Fruit fly (Drosophila melanogaster) whole organism, embryonic: ENCODE results near the gene cort.

Experiments used
- B-H2 ChIP-seq: fragments of 200-800 bp; sonication (Bioruptor generic); optimal IDR thresholded peaks from 2 replicates; lab custom pipeline; 2018; ENCODE audit warnings: missing biosample characterization, mild to moderate bottlenecking, missing genetic modification characterization
- CG10147 ChIP-seq: fragments of 200-800 bp; sonication (Bioruptor generic); optimal IDR thresholded peaks from 2 replicates; lab custom pipeline; 2019; ENCODE audit warnings: missing biosample characterization, mild to moderate bottlenecking, missing genetic modification characterization, moderate library complexity
- CG10654 ChIP-seq: fragments of 200-800 bp; sonication (Bioruptor generic); optimal IDR thresholded peaks from 2 replicates; lab custom pipeline; 2016; ENCODE audit warnings: missing biosample characterization, missing genetic modification characterization
- CG12155 ChIP-seq: fragments of 200-800 bp; sonication (Bioruptor generic); optimal IDR thresholded peaks from 3 replicates; lab custom pipeline; 2016; ENCODE audit warnings: missing biosample characterization, missing genetic modification characterization
- CG14441 ChIP-seq: fragments of 200-800 bp; sonication (Bioruptor generic); IDR thresholded peaks from 2 replicates; pipeline ENCODE4 v1.3.6; 2022; ENCODE audit warnings: missing biosample characterization, missing genetic modification characterization
- CG2202 ChIP-seq: fragments of 200-800 bp; sonication (Bioruptor generic); optimal IDR thresholded peaks from 2 replicates; lab custom pipeline; 2018; ENCODE audit warnings: missing biosample characterization, mild to moderate bottlenecking, missing genetic modification characterization
- CG31365 ChIP-seq: fragments of 200-800 bp; sonication (Bioruptor generic); optimal IDR thresholded peaks from 2 replicates; lab custom pipeline; 2018; ENCODE audit warnings: missing biosample characterization, mild to moderate bottlenecking, missing genetic modification characterization
- CG3838 ChIP-seq: fragments of 200-800 bp; sonication (Bioruptor generic); optimal IDR thresholded peaks from 3 replicates; lab custom pipeline; 2016; ENCODE audit warnings: missing biosample characterization, missing genetic modification characterization
- CG42726 ChIP-seq: fragments of 200-800 bp; sonication (Bioruptor generic); IDR thresholded peaks from 2 replicates; pipeline ENCODE4 v1.3.6; 2022; ENCODE audit warnings: missing biosample characterization, missing genetic modification characterization; ENCODE audit not compliant: partially characterized antibody
- CG7271 ChIP-seq: fragments of 200-800 bp; sonication (Bioruptor generic); optimal IDR thresholded peaks from 2 replicates; lab custom pipeline; 2018; ENCODE audit warnings: missing biosample characterization, mild to moderate bottlenecking, missing genetic modification characterization, moderate library complexity
- CG8765 ChIP-seq: fragments of 200-800 bp; sonication (Bioruptor generic); IDR thresholded peaks from 2 replicates; pipeline ENCODE4 v1.3.6; 2022; ENCODE audit warnings: missing biosample characterization, missing genetic modification characterization
- Camta ChIP-seq: fragments of 200-800 bp; sonication (Bioruptor generic); optimal IDR thresholded peaks from 2 replicates; lab custom pipeline; 2016; ENCODE audit warnings: missing biosample characterization, missing genetic modification characterization
- D19B ChIP-seq: fragments of 200-800 bp; sonication (Bioruptor generic); optimal IDR thresholded peaks from 2 replicates; lab custom pipeline; 2017; ENCODE audit warnings: missing biosample characterization, mild to moderate bottlenecking, missing genetic modification characterization
- E2f1 ChIP-seq: fragments of 200-800 bp; sonication (Bioruptor generic); IDR thresholded peaks from 2 replicates; pipeline ENCODE4 v1.3.6; 2022; ENCODE audit warnings: missing biosample characterization, missing genetic modification characterization
- Eip74EF ChIP-seq, 2 experiments: fragments of 200-800 bp in 1 of 2; fragments of >200 bp in 1 of 2; sonication (Bioruptor generic) in 1 of 2; optimal IDR thresholded peaks; 2 replicates each; lab custom pipeline; 2017 to 2019; ENCODE audit warnings: missing biosample characterization in 2 of 2, missing genetic modification characterization in 2 of 2, mild to moderate bottlenecking in 1 of 2, moderate library complexity in 1 of 2
- HmgZ ChIP-seq: fragments of 200-800 bp; sonication (Bioruptor generic); optimal IDR thresholded peaks from 2 replicates; lab custom pipeline; 2018; ENCODE audit warnings: missing biosample characterization, mild to moderate bottlenecking, missing genetic modification characterization
- Jarid2 ChIP-seq: fragments of 200-800 bp; sonication (Bioruptor generic); optimal IDR thresholded peaks from 3 replicates; lab custom pipeline; 2017; ENCODE audit warnings: mild to moderate bottlenecking, missing biosample characterization, missing genetic modification reagents, missing genetic modification characterization
- NC2β ChIP-seq: fragments of 200-800 bp; sonication (Bioruptor generic); optimal IDR thresholded peaks from 2 replicates; lab custom pipeline; 2016; ENCODE audit warnings: missing biosample characterization, missing genetic modification characterization
- Sox102F ChIP-seq: fragments of 200-800 bp; sonication (Bioruptor generic); optimal IDR thresholded peaks from 2 replicates; lab custom pipeline; 2018; ENCODE audit warnings: missing biosample characterization, mild to moderate bottlenecking, missing genetic modification characterization, moderate library complexity
- ab ChIP-seq: fragments of 200-800 bp; sonication (Bioruptor generic); optimal IDR thresholded peaks from 2 replicates; lab custom pipeline; 2016; ENCODE audit warnings: missing biosample characterization, missing genetic modification characterization
- bbx ChIP-seq: fragments of 200-800 bp; sonication (Bioruptor generic); IDR thresholded peaks from 2 replicates; pipeline ENCODE4 v1.3.6; 2022; ENCODE audit warnings: missing biosample characterization, missing genetic modification characterization; ENCODE audit not compliant: partially characterized antibody
- btn ChIP-seq: fragments of 200-800 bp; sonication (Bioruptor generic); optimal IDR thresholded peaks from 2 replicates; lab custom pipeline; 2016; ENCODE audit warnings: missing biosample characterization, missing genetic modification characterization
- cato ChIP-seq: fragments of 200-800 bp; sonication (Bioruptor generic); optimal IDR thresholded peaks from 2 replicates; lab custom pipeline; 2016; ENCODE audit warnings: missing biosample characterization, missing genetic modification characterization, borderline replicate concordance
- chinmo ChIP-seq: fragments of 200-800 bp; sonication (Bioruptor generic); IDR thresholded peaks from 4 replicates; pipeline ENCODE4 v1.3.6; 2022; ENCODE audit warnings: missing biosample characterization, missing genetic modification characterization; ENCODE audit not compliant: partially characterized antibody
- corto ChIP-seq: fragments of 200-800 bp; sonication (Bioruptor generic); optimal IDR thresholded peaks from 2 replicates; lab custom pipeline; 2016; ENCODE audit warnings: missing biosample characterization, mild to moderate bottlenecking, missing genetic modification characterization, moderate library complexity
- dysf ChIP-seq: fragments of 200-800 bp; sonication (Bioruptor generic); IDR thresholded peaks from 3 replicates; pipeline ENCODE4 v1.3.6; 2022; ENCODE audit warnings: missing biosample characterization, missing genetic modification characterization
- esg ChIP-seq: fragments of 200-800 bp; sonication (Bioruptor generic); conservative IDR thresholded peaks from 2 replicates; pipeline ENCODE4 v1.3.6; 2022; ENCODE audit warnings: missing biosample characterization, missing genetic modification characterization
- eve ChIP-seq, 2 experiments: fragments of >200 bp; optimal IDR thresholded peaks; 2 replicates each; lab custom pipeline; 2017; ENCODE audit warnings: missing biosample characterization in 2 of 2, missing genetic modification characterization in 2 of 2
- exex ChIP-seq: fragments of 200-800 bp; sonication (Bioruptor generic); optimal IDR thresholded peaks from 4 replicates; lab custom pipeline; 2018; ENCODE audit warnings: missing biosample characterization, mild to moderate bottlenecking, missing genetic modification characterization, moderate library complexity
- ftz-f1 ChIP-seq: fragments of 200-800 bp; sonication (Bioruptor generic); optimal IDR thresholded peaks from 2 replicates; lab custom pipeline; 2016; ENCODE audit warnings: missing biosample characterization, missing genetic modification characterization
- grn ChIP-seq: fragments of 200-800 bp; sonication (Bioruptor generic); optimal IDR thresholded peaks from 3 replicates; lab custom pipeline; 2017; ENCODE audit warnings: missing biosample characterization, missing genetic modification characterization
- insv ChIP-seq, 2 experiments: fragments of 200-800 bp; sonication (Bioruptor generic); optimal IDR thresholded peaks; 3 replicates each; lab custom pipeline; 2016 to 2018; ENCODE audit warnings: missing biosample characterization in 2 of 2, missing genetic modification characterization in 2 of 2
- jumu ChIP-seq: fragments of 200-800 bp; sonication (Bioruptor generic); optimal IDR thresholded peaks from 3 replicates; lab custom pipeline; 2016; ENCODE audit warnings: missing biosample characterization, missing genetic modification characterization
- lbe ChIP-seq: fragments of 200-800 bp; sonication (Bioruptor generic); optimal IDR thresholded peaks from 2 replicates; lab custom pipeline; 2016; ENCODE audit warnings: missing biosample characterization, mild to moderate bottlenecking, missing genetic modification characterization
- luna ChIP-seq: fragments of 200-800 bp; sonication (Bioruptor generic); optimal IDR thresholded peaks from 2 replicates; lab custom pipeline; 2016; ENCODE audit warnings: missing biosample characterization, missing genetic modification characterization
- nerfin-1 ChIP-seq: fragments of 200-800 bp; sonication (Bioruptor generic); optimal IDR thresholded peaks from 3 replicates; lab custom pipeline; 2019; ENCODE audit warnings: missing biosample characterization, mild to moderate bottlenecking, missing genetic modification characterization, moderate library complexity
- pan ChIP-seq, 4 experiments: fragments of >200 bp in 3 of 4; fragments of 200-800 bp in 1 of 4; sonication (Bioruptor generic) in 1 of 4; optimal IDR thresholded peaks in 3 of 4; IDR thresholded peaks in 1 of 4; 2 replicates each; pipeline versions ENCODE4 v1.3.6 to Lab custom; 2017 to 2022; ENCODE audit warnings: missing biosample characterization in 2 of 4, missing genetic modification characterization in 2 of 4, mixed read lengths in 1 of 4
- phol ChIP-seq: fragments of 200-800 bp; sonication (Bioruptor generic); optimal IDR thresholded peaks from 3 replicates; lab custom pipeline; 2018; ENCODE audit warnings: missing biosample characterization, mild to moderate bottlenecking, missing genetic modification characterization, moderate library complexity
- psq ChIP-seq: fragments of 200-800 bp; sonication (Bioruptor generic); optimal IDR thresholded peaks from 2 replicates; lab custom pipeline; 2017; ENCODE audit warnings: missing biosample characterization, missing genetic modification characterization
- ro ChIP-seq: fragments of 200-800 bp; sonication (Bioruptor generic); IDR thresholded peaks from 2 replicates; pipeline ENCODE4 v1.3.6; 2022; ENCODE audit warnings: missing biosample characterization, missing genetic modification characterization
- sd ChIP-seq: fragments of 200-800 bp; sonication (Bioruptor generic); optimal IDR thresholded peaks from 3 replicates; lab custom pipeline; 2018; ENCODE audit warnings: missing biosample characterization, mild to moderate bottlenecking, missing genetic modification characterization, moderate library complexity
- sens ChIP-seq: fragments of 200-800 bp; sonication (Bioruptor generic); peaks from one replicate; lab custom pipeline; 2016; ENCODE audit warnings: missing biosample characterization, missing genetic modification characterization
- sima ChIP-seq: fragments of 200-800 bp; sonication (Bioruptor generic); optimal IDR thresholded peaks from 2 replicates; lab custom pipeline; 2016; ENCODE audit warnings: missing biosample characterization, missing genetic modification characterization
- so ChIP-seq: fragments of 200-800 bp; sonication (Bioruptor generic); IDR thresholded peaks from 3 replicates; pipeline ENCODE4 v1.3.6; 2022; ENCODE audit warnings: missing biosample characterization, missing genetic modification characterization
- sob ChIP-seq: fragments of 200-800 bp; sonication (Bioruptor generic); IDR thresholded peaks from 2 replicates; pipeline ENCODE4 v1.3.6; 2022; ENCODE audit warnings: missing biosample characterization, missing genetic modification characterization
- tna ChIP-seq: fragments of 200-800 bp; sonication (Bioruptor generic); IDR thresholded peaks from 2 replicates; pipeline ENCODE4 v1.3.6; 2022; ENCODE audit warnings: missing biosample characterization, missing genetic modification characterization; ENCODE audit not compliant: partially characterized antibody
- wdn ChIP-seq: fragments of 200-800 bp; sonication (Bioruptor generic); IDR thresholded peaks from 2 replicates; pipeline ENCODE4 v1.3.6; 2022; ENCODE audit warnings: missing biosample characterization, missing genetic modification characterization

cort gene

dm6 chr2L:6647103-6647711 lies 29.2 kb downstream of the cort start (continued):
- TF ChIP-seq CG7271 (peak; percentile 93), CG10654 (GFP tag; lab: Kevin White, UChicago) (peak; percentile 98), ro (peak; percentile 90), sob (GFP tag; lab: Robert Waterston, UW) (peak; percentile 96), Sox102F (GFP tag; lab: Kevin White, UChicago) (peak; percentile 99)
- TF ChIP-seq, all 482 proteins: peak for 454

dm6 chr2L:6644421-6645059 lies 31.9 kb downstream of the cort start:
- no peak for TF ChIP-seq jumu
- TF ChIP-seq exex (tag; lab: Kevin White, UChicago) = peak; percentile 13
- peak; percentile 27 for TF ChIP-seq grn (GFP tag; lab: Kevin White, UChicago)
- TF ChIP-seq psq = peak; percentile 97
- no peak for TF ChIP-seq pan (optimal IDR thresholded peaks at IDR 0.05; lab: Kevin White, UChicago)
- TF ChIP-seq pan (GFP tag; optimal IDR thresholded peaks at IDR 0.05 in 1 of 2, IDR thresholded peaks at IDR 0.05 in 1 of 2) = no peak
- TF ChIP-seq dysf (GFP tag; lab: Robert Waterston, UW) = no peak
- TF ChIP-seq insv (GFP tag; optimal IDR thresholded peaks at IDR 0.05; lab: Kevin White, UChicago) = no peak
- peak; percentile 47 for TF ChIP-seq corto (GFP tag; lab: Kevin White, UChicago)
- no peak for TF ChIP-seq CG14441 (GFP tag; lab: Robert Waterston, UW)
- TF ChIP-seq lbe (GFP tag; lab: Kevin White, UChicago) = peak; percentile 41
- no peak for TF ChIP-seq luna
- peak in 1 of 2 experiments; percentile 53 for TF ChIP-seq eve (GFP tag; optimal IDR thresholded peaks at IDR 0.05; lab: Kevin White, UChicago)
- no peak for TF ChIP-seq CG42726 (GFP tag; lab: Robert Waterston, UW)
- TF ChIP-seq B-H2 = no peak
- peak; percentile 52 for TF ChIP-seq CG12155 (GFP tag; lab: Kevin White, UChicago)
- no peak for TF ChIP-seq btn (GFP tag; lab: Kevin White, UChicago)
- TF ChIP-seq D19B (GFP tag; lab: Kevin White, UChicago) = no peak
- peak; percentile 15 for TF ChIP-seq sens (GFP tag; lab: Kevin White, UChicago)
- no peak for TF ChIP-seq phol
- no peak for TF ChIP-seq Camta (GFP tag; lab: Kevin White, UChicago)
- no peak for TF ChIP-seq NC2β
- no peak for TF ChIP-seq Jarid2
- no peak for TF ChIP-seq ab (GFP tag; lab: Kevin White, UChicago)
- no peak for TF ChIP-seq sima (GFP tag; lab: Kevin White, UChicago)
- TF ChIP-seq tna = no peak
- TF ChIP-seq sd (tag; lab: Kevin White, UChicago) = peak; percentile 65
- peak in 1 of 2 experiments; percentile 24 for TF ChIP-seq Eip74EF (GFP tag; optimal IDR thresholded peaks at IDR 0.05; lab: Kevin White, UChicago)
- no peak for TF ChIP-seq CG8765 (GFP tag; lab: Robert Waterston, UW)
- no peak for TF ChIP-seq cato (GFP tag; lab: Kevin White, UChicago)
- TF ChIP-seq CG3838 (GFP tag; lab: Kevin White, UChicago) = peak; percentile 40
- TF ChIP-seq HmgZ (tag; lab: Kevin White, UChicago) = peak; percentile 40
- peak; percentile 7 for TF ChIP-seq ftz-f1
- no peak for TF ChIP-seq wdn (GFP tag; lab: Robert Waterston, UW)
- TF ChIP-seq chinmo (GFP tag; lab: Robert Waterston, UW) = peak; percentile 96; the same call in 3 of the 4 replicates
- no peak for TF ChIP-seq CG10147 (GFP tag; lab: Kevin White, UChicago)
- no peak for TF ChIP-seq so (GFP tag; lab: Robert Waterston, UW)
- no peak for TF ChIP-seq CG2202
- TF ChIP-seq nerfin-1 (tag; lab: Kevin White, UChicago) = no peak
- TF ChIP-seq esg (GFP tag; lab: Robert Waterston, UW) = no peak
- TF ChIP-seq CG31365 = no peak
- TF ChIP-seq bbx (GFP tag; lab: Robert Waterston, UW) = no peak
- TF ChIP-seq E2f1 = no peak
